Worm (Caenorhabditis elegans) whole organism, L2 larva: Measurements from ENCODE around the gene gcsh-1.

Experiments
- egl-27 ChIP-seq: sonication (generic microtip); optimal IDR thresholded peaks from 3 replicates; lab custom pipeline; 2017; ENCODE audit warnings: missing biosample characterization, missing genetic modification reagents, missing genetic modification characterization
- lin-13 ChIP-seq: fragments of 150-350 bp; optimal IDR thresholded peaks from 2 replicates; lab custom pipeline; 2014; ENCODE audit warnings: missing biosample characterization, missing genetic modification reagents, missing genetic modification characterization
- nhr-237 ChIP-seq: fragments of 150-350 bp; optimal IDR thresholded peaks from 2 replicates; lab custom pipeline; 2014; ENCODE audit warnings: missing biosample characterization, missing genetic modification characterization
- snpc-4 ChIP-seq: fragments of 150-350 bp; optimal IDR thresholded peaks from 2 replicates; lab custom pipeline; 2014; ENCODE audit warnings: missing biosample characterization, missing genetic modification characterization
- ztf-11 ChIP-seq: sonication (generic microtip); optimal IDR thresholded peaks from 2 replicates; lab custom pipeline; 2017; ENCODE audit warnings: missing biosample characterization, missing genetic modification characterization

DNA sequence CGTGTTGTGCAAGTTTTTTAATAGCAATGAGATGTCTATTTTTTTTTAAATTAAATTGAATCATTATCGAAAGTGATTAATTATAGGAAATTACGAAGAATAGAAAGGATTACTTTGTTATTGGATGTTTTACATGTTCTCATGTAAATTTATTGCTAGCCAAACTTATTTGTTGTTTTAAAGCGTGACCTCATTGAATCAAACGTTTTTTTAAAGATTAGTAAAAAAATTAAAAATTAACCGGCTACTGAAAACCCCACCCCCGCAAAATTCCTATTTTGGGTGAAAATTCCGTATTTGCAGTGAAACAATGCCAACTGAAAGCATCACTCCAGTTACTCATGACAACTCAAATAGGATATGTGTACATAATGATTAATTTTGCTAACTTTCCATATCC lies 30.0 kb downstream of the gcsh-1 start, which contains the start of gene M163.8:
- TF ChIP-seq lin-13 (GFP tag; lab: Kevin White, UChicago) (no peak), egl-27 (tag; lab: Kevin White, UChicago) (no peak), nhr-237 (no peak), ztf-11 (tag; lab: Kevin White, UChicago) (no peak), snpc-4 (tag; lab: Kevin White, UChicago) (no peak)
